Fruit fly (Drosophila melanogaster): ENCODE results near the gene Alp5.

The Alp5 gene

dm6 chr3R:20956875-20957874 is 49.6 kb downstream of the Alp5 start:
- TF ChIP-seq CTCF (optimal IDR thresholded peaks at IDR 0.05) (no peak), CG8478 (optimal IDR thresholded peaks at IDR 0.05) (no peak)

dm6 chr3R:20955932-20956636 is 50.7 kb downstream of the Alp5 start:
- TF ChIP-seq CTCF (optimal IDR thresholded peaks at IDR 0.05) (no peak), CG8478 (optimal IDR thresholded peaks at IDR 0.05) (no peak)

Data from S2 (cell line).